Worm (Caenorhabditis elegans) whole organism, L1 larva: Measurements from ENCODE around the gene swsn-1.

Source experiments
- C34B4.2 ChIP-seq: sonication (generic microtip); optimal IDR thresholded peaks from 2 replicates; lab custom pipeline; 2017; ENCODE audit warnings: mild to moderate bottlenecking, missing genetic modification characterization, missing compliant biosample characterization
- aly-2 ChIP-seq: fragments of 150-350 bp; optimal IDR thresholded peaks from 2 replicates; lab custom pipeline; 2014; ENCODE audit warnings: missing biosample characterization, missing genetic modification characterization
- ceh-82 ChIP-seq, 3 experiments: fragments of 150-350 bp in 1 of 3; sonication (generic microtip) in 2 of 3; optimal IDR thresholded peaks; 2 replicates each; lab custom pipeline; 2014 to 2017; ENCODE audit warnings: missing biosample characterization in 3 of 3, missing genetic modification characterization in 3 of 3
- egl-27 ChIP-seq, 2 experiments: fragments of 150-350 bp in 1 of 2; sonication (generic microtip); optimal IDR thresholded peaks; 3 replicates each; lab custom pipeline; 2017 to 2018; ENCODE audit warnings: missing biosample characterization in 2 of 2, missing genetic modification characterization in 2 of 2, missing genetic modification reagents in 2 of 2
- elt-2 ChIP-seq: sonication (generic microtip); optimal IDR thresholded peaks from 2 replicates; lab custom pipeline; 2016; ENCODE audit warnings: missing genetic modification characterization, mild to moderate bottlenecking, inconsistent platforms, missing compliant biosample characterization, missing genetic modification reagents
- lin-35 ChIP-seq, 2 experiments: fragments of 150-350 bp; optimal IDR thresholded peaks; 2 replicates each; lab custom pipeline; 2014; ENCODE audit warnings: missing biosample characterization in 2 of 2, missing genetic modification characterization in 2 of 2, missing genetic modification reagents in 2 of 2
- lsy-2 ChIP-seq, 2 experiments: fragments of 150-350 bp; optimal IDR thresholded peaks; 2 replicates each; lab custom pipeline; 2014; ENCODE audit warnings: missing biosample characterization in 2 of 2, missing genetic modification characterization in 2 of 2
- nhr-12 ChIP-seq: sonication (generic microtip); optimal IDR thresholded peaks from 2 replicates; lab custom pipeline; 2017; ENCODE audit warnings: missing biosample characterization, missing genetic modification characterization
- nhr-19 ChIP-seq: fragments of 200-800 bp; sonication (Bioruptor generic); conservative IDR thresholded peaks from 2 replicates; pipeline ENCODE4 v1.3.6; 2022; ENCODE audit warnings: missing genetic modification characterization, missing compliant biosample characterization
- snpc-4 ChIP-seq: fragments of 150-350 bp; optimal IDR thresholded peaks from 2 replicates; lab custom pipeline; 2014; ENCODE audit warnings: missing biosample characterization, missing genetic modification characterization
- sptf-1 ChIP-seq: fragments of 150-350 bp; optimal IDR thresholded peaks from 2 replicates; lab custom pipeline; 2014; ENCODE audit warnings: missing biosample characterization, missing genetic modification characterization
- unc-130 ChIP-seq: fragments of 150-350 bp; optimal IDR thresholded peaks from 2 replicates; lab custom pipeline; 2017; ENCODE audit warnings: missing biosample characterization, missing genetic modification characterization, inconsistent platforms
- unc-62 ChIP-seq: fragments of 150-350 bp; optimal IDR thresholded peaks from 2 replicates; lab custom pipeline; 2014; ENCODE audit warnings: missing biosample characterization, missing genetic modification reagents, missing genetic modification characterization

- no peak for TF ChIP-seq unc-62 (GFP tag; lab: Kevin White, UChicago)
- TF ChIP-seq nhr-12: no peak
- TF ChIP-seq lsy-2 (tag; optimal IDR thresholded peaks at IDR 0.05; lab: Kevin White, UChicago): no peak
- no peak for TF ChIP-seq ceh-82 (tag; optimal IDR thresholded peaks at IDR 0.05; lab: Kevin White, UChicago)
- TF ChIP-seq unc-130 (tag; lab: Kevin White, UChicago): no peak
- no peak for TF ChIP-seq sptf-1 (tag; lab: Kevin White, UChicago)
- TF ChIP-seq C34B4.2: no peak
- no peak for TF ChIP-seq egl-27 (tag; optimal IDR thresholded peaks at IDR 0.05; lab: Kevin White, UChicago)
- no peak for TF ChIP-seq snpc-4 (tag; lab: Kevin White, UChicago)
- no peak for TF ChIP-seq lin-35 (GFP tag; optimal IDR thresholded peaks at IDR 0.05; lab: Kevin White, UChicago)
- TF ChIP-seq aly-2 (tag; lab: Kevin White, UChicago): no peak
- no peak for TF ChIP-seq elt-2 (tag; lab: Kevin White, UChicago)
- no peak for TF ChIP-seq nhr-19 (GFP tag; lab: Robert Waterston, UW)
Observed at ce11 chrV:20297650-20298049, 48.4 kb upstream of the swsn-1 start, which contains the start of gene ZC15.5.
